Fruit fly (Drosophila melanogaster): Measurements from ENCODE around the gene brk.

Gene brk

dm6 chrX:7328746-7329145, 21.0 kb downstream of the brk start, which contains the start of gene Acsf3:
Gene Acsf3 (plus strand): TSS chrX:7329046.
- no peak for TF ChIP-seq rgr (GFP tag; optimal IDR thresholded peaks at IDR 0.05)

- TF ChIP-seq OdsH (GFP tag; optimal IDR thresholded peaks at IDR 0.05) (no peak), fru (GFP tag; optimal IDR thresholded peaks at IDR 0.05) (no peak), Jra (GFP tag; optimal IDR thresholded peaks at IDR 0.05) (no peak), dmrt93B (GFP tag; optimal IDR thresholded peaks at IDR 0.05) (no peak), woc (GFP tag; optimal IDR thresholded peaks at IDR 0.05) (no peak), Myc (optimal IDR thresholded peaks at IDR 0.05) (no peak), CrebA (GFP tag; optimal IDR thresholded peaks at IDR 0.05; ENCODE audit: borderline replicate concordance) (no peak), brk (GFP tag; optimal IDR thresholded peaks at IDR 0.05) (no peak), Sp1 (GFP tag; optimal IDR thresholded peaks at IDR 0.05) (no peak), h (GFP tag; optimal IDR thresholded peaks at IDR 0.05) (no peak), N (GFP tag; optimal IDR thresholded peaks at IDR 0.05) (no peak), Hnf4 (GFP tag; optimal IDR thresholded peaks at IDR 0.05) (no peak), Dif (GFP tag; optimal IDR thresholded peaks at IDR 0.05; ENCODE audit: partially characterized antibody) (no peak), tai (GFP tag; optimal IDR thresholded peaks at IDR 0.05) (no peak), Mio (GFP tag; optimal IDR thresholded peaks at IDR 0.05) (no peak), ey (GFP tag; optimal IDR thresholded peaks at IDR 0.05) (no peak), HLH106 (tag; optimal IDR thresholded peaks at IDR 0.05) (no peak), CG32264 (GFP tag; optimal IDR thresholded peaks at IDR 0.05) (no peak), jim (GFP tag; optimal IDR thresholded peaks at IDR 0.05) (no peak)
These were observed 24.4 kb downstream of the brk start, which contains the start of gene CG42780 for dm6 chrX:7332091-7332490. Gene CG42780 (minus strand): TSS chrX:7332191.

dm6 chrX:7332493-7332892, 24.8 kb downstream of the brk start:
- TF ChIP-seq dmrt93B (GFP tag; optimal IDR thresholded peaks at IDR 0.05), result no peak
- TF ChIP-seq Dif (GFP tag; optimal IDR thresholded peaks at IDR 0.05; ENCODE audit: partially characterized antibody), result no peak
- no peak for TF ChIP-seq Hr78 (GFP tag; optimal IDR thresholded peaks at IDR 0.05)
- no peak for TF ChIP-seq CrebA (GFP tag; optimal IDR thresholded peaks at IDR 0.05; ENCODE audit: borderline replicate concordance)
- TF ChIP-seq Jra (GFP tag; optimal IDR thresholded peaks at IDR 0.05), result no peak
- TF ChIP-seq sage (GFP tag; optimal IDR thresholded peaks at IDR 0.05), result no peak
- no peak for TF ChIP-seq lola (GFP tag; optimal IDR thresholded peaks at IDR 0.05)
- no peak for TF ChIP-seq ey (GFP tag; optimal IDR thresholded peaks at IDR 0.05)
- peak in 1 of 2 experiments; percentile 1 for TF ChIP-seq foxo (GFP tag; optimal IDR thresholded peaks at IDR 0.05)
- TF ChIP-seq sv (GFP tag; optimal IDR thresholded peaks at IDR 0.05), result peak; percentile 36
- TF ChIP-seq fru (GFP tag; optimal IDR thresholded peaks at IDR 0.05), result peak; percentile 14
- TF ChIP-seq rgr (GFP tag; optimal IDR thresholded peaks at IDR 0.05), result no peak
- TF ChIP-seq Hnf4 (GFP tag; optimal IDR thresholded peaks at IDR 0.05), result no peak

- TF ChIP-seq dmrt93B (GFP tag; optimal IDR thresholded peaks at IDR 0.05) (no peak), brk (GFP tag; optimal IDR thresholded peaks at IDR 0.05) (no peak), CrebA (GFP tag; optimal IDR thresholded peaks at IDR 0.05; ENCODE audit: borderline replicate concordance) (no peak), CG32264 (GFP tag; optimal IDR thresholded peaks at IDR 0.05) (no peak), ey (GFP tag; optimal IDR thresholded peaks at IDR 0.05) (no peak), br (GFP tag; optimal IDR thresholded peaks at IDR 0.05) (no peak), Myc (optimal IDR thresholded peaks at IDR 0.05) (no peak), Hr78 (GFP tag; optimal IDR thresholded peaks at IDR 0.05) (no peak), tai (GFP tag; optimal IDR thresholded peaks at IDR 0.05) (no peak), CG9705 (GFP tag; optimal IDR thresholded peaks at IDR 0.05) (no peak), h (GFP tag; optimal IDR thresholded peaks at IDR 0.05) (no peak), GATAd (GFP tag; optimal IDR thresholded peaks at IDR 0.05) (no peak), sv (GFP tag; optimal IDR thresholded peaks at IDR 0.05) (no peak), psq (GFP tag; optimal IDR thresholded peaks at IDR 0.05) (no peak), Dif (GFP tag; optimal IDR thresholded peaks at IDR 0.05; ENCODE audit: partially characterized antibody) (no peak), HLH106 (tag; optimal IDR thresholded peaks at IDR 0.05) (no peak), Sp1 (GFP tag; optimal IDR thresholded peaks at IDR 0.05) (no peak), rgr (GFP tag; optimal IDR thresholded peaks at IDR 0.05) (no peak), Hr83 (GFP tag; optimal IDR thresholded peaks at IDR 0.05; ENCODE audit: poor library complexity, severe bottlenecking) (no peak)
These were observed 25.6 kb downstream of the brk start for dm6 chrX:7333298-7333743.

Measured in whole organism, wandering third instar larva.